Fruit fly (Drosophila melanogaster) whole organism, embryonic: Measurements from ENCODE around the gene CG8051.

Experiments
- Abd-B ChIP-seq: fragments of 200-800 bp; sonication (Bioruptor generic); optimal IDR thresholded peaks from 2 replicates; lab custom pipeline; 2018; ENCODE audit warnings: missing biosample characterization, mild to moderate bottlenecking, missing genetic modification characterization, moderate library complexity
- Asciz ChIP-seq: fragments of 200-800 bp; sonication (Bioruptor generic); optimal IDR thresholded peaks from 2 replicates; lab custom pipeline; 2017; ENCODE audit warnings: missing biosample characterization, mild to moderate bottlenecking, missing genetic modification characterization, missing genetic modification reagents
- B-H2 ChIP-seq: fragments of 200-800 bp; sonication (Bioruptor generic); optimal IDR thresholded peaks from 2 replicates; lab custom pipeline; 2018; ENCODE audit warnings: missing biosample characterization, mild to moderate bottlenecking, missing genetic modification characterization
- Bgb ChIP-seq: fragments of 200-800 bp; sonication (Bioruptor generic); IDR thresholded peaks from 2 replicates; pipeline ENCODE4 v1.3.6; 2022; ENCODE audit warnings: missing biosample characterization, missing genetic modification characterization; ENCODE audit not compliant: partially characterized antibody
- CG10274 ChIP-seq: fragments of 200-800 bp; sonication (Bioruptor generic); optimal IDR thresholded peaks from 3 replicates; lab custom pipeline; 2017; ENCODE audit warnings: missing biosample characterization, mild to moderate bottlenecking, missing genetic modification characterization
- CG10366 ChIP-seq: fragments of 200-800 bp; sonication (Bioruptor generic); IDR thresholded peaks from 2 replicates; pipeline ENCODE4 v1.3.6; 2022; ENCODE audit warnings: missing biosample characterization, missing genetic modification characterization
- CG10431 ChIP-seq: fragments of 200-800 bp; sonication (Bioruptor generic); optimal IDR thresholded peaks from 3 replicates; lab custom pipeline; 2018; ENCODE audit warnings: missing biosample characterization, mild to moderate bottlenecking, missing genetic modification characterization
- CG11695 ChIP-seq: fragments of 200-800 bp; sonication (Bioruptor generic); IDR thresholded peaks from 3 replicates; pipeline ENCODE4 v1.3.6; 2022; ENCODE audit warnings: missing biosample characterization, missing genetic modification characterization
- CG12236 ChIP-seq: fragments of 200-800 bp; sonication (Bioruptor generic); optimal IDR thresholded peaks from 2 replicates; lab custom pipeline; 2016; ENCODE audit warnings: missing biosample characterization, missing genetic modification characterization
- CG1603 ChIP-seq: fragments of 200-800 bp; sonication (Bioruptor generic); optimal IDR thresholded peaks from 2 replicates; lab custom pipeline; 2019; ENCODE audit warnings: missing biosample characterization, mild to moderate bottlenecking, missing genetic modification characterization, moderate library complexity
- CG16813 ChIP-seq: fragments of 200-800 bp; sonication (Bioruptor generic); IDR thresholded peaks from 3 replicates; pipeline ENCODE4 v1.3.6; 2022; ENCODE audit warnings: missing biosample characterization, missing genetic modification characterization; ENCODE audit not compliant: partially characterized antibody
- CG2120 ChIP-seq: fragments of 200-800 bp; sonication (Bioruptor generic); optimal IDR thresholded peaks from 3 replicates; lab custom pipeline; 2016; ENCODE audit warnings: missing biosample characterization, missing genetic modification characterization
- CG32767 ChIP-seq: fragments of 200-800 bp; sonication (Bioruptor generic); IDR thresholded peaks from 2 replicates; pipeline ENCODE4 v1.3.6; 2022; ENCODE audit warnings: missing biosample characterization, missing genetic modification characterization
- CG3995 ChIP-seq: fragments of 200-800 bp; sonication (Bioruptor generic); optimal IDR thresholded peaks from 3 replicates; lab custom pipeline; 2016; ENCODE audit warnings: missing biosample characterization, missing genetic modification characterization
- CG6813 ChIP-seq: fragments of 200-800 bp; sonication (Bioruptor generic); optimal IDR thresholded peaks from 2 replicates; lab custom pipeline; 2017; ENCODE audit warnings: missing biosample characterization, missing genetic modification characterization, mild to moderate bottlenecking, moderate library complexity, missing genetic modification reagents
- CG8089 ChIP-seq: fragments of 200-800 bp; sonication (Bioruptor generic); optimal IDR thresholded peaks from 3 replicates; lab custom pipeline; 2016; ENCODE audit warnings: missing biosample characterization, missing genetic modification characterization
- CG8359 ChIP-seq: fragments of 200-800 bp; sonication (Bioruptor generic); optimal IDR thresholded peaks from 2 replicates; lab custom pipeline; 2017; ENCODE audit warnings: missing biosample characterization, mild to moderate bottlenecking, missing genetic modification characterization, borderline replicate concordance
- CG8388 ChIP-seq: fragments of 200-800 bp; sonication (Bioruptor generic); optimal IDR thresholded peaks from 2 replicates; lab custom pipeline; 2019; ENCODE audit warnings: missing biosample characterization, mild to moderate bottlenecking, missing genetic modification characterization, moderate library complexity
- CG8765 ChIP-seq: fragments of 200-800 bp; sonication (Bioruptor generic); IDR thresholded peaks from 2 replicates; pipeline ENCODE4 v1.3.6; 2022; ENCODE audit warnings: missing biosample characterization, missing genetic modification characterization
- CG9609 ChIP-seq: fragments of 200-800 bp; sonication (Bioruptor generic); optimal IDR thresholded peaks from 3 replicates; lab custom pipeline; 2016; ENCODE audit warnings: missing biosample characterization, missing genetic modification characterization
- CG9797 ChIP-seq: fragments of 200-800 bp; sonication (Bioruptor generic); optimal IDR thresholded peaks from 3 replicates; lab custom pipeline; 2018; ENCODE audit warnings: missing biosample characterization, mild to moderate bottlenecking, missing genetic modification characterization
- CG9817 ChIP-seq: fragments of 200-800 bp; sonication (Bioruptor generic); optimal IDR thresholded peaks from 2 replicates; lab custom pipeline; 2018; ENCODE audit warnings: missing biosample characterization, mild to moderate bottlenecking, missing genetic modification characterization, moderate library complexity
- D ChIP-seq, 2 experiments: fragments of 200-800 bp in 1 of 2; fragments of >200 bp in 1 of 2; sonication (Bioruptor generic) in 1 of 2; optimal IDR thresholded peaks; 2 replicates in 1 of 2; 3 replicates in 1 of 2; lab custom pipeline; 2017; ENCODE audit warnings: mild to moderate bottlenecking in 1 of 2, missing biosample characterization in 1 of 2, missing genetic modification characterization in 1 of 2, missing genetic modification reagents in 1 of 2
- Hr39 ChIP-seq: fragments of >200 bp; optimal IDR thresholded peaks from 2 replicates; lab custom pipeline; 2017
- NFAT ChIP-seq: fragments of 200-800 bp; sonication (Bioruptor generic); IDR thresholded peaks from 2 replicates; pipeline ENCODE4 v1.3.6; 2022; ENCODE audit warnings: missing biosample characterization, missing genetic modification characterization
- Oli ChIP-seq: fragments of 200-800 bp; sonication (Bioruptor generic); optimal IDR thresholded peaks from 2 replicates; lab custom pipeline; 2018; ENCODE audit warnings: missing biosample characterization, mild to moderate bottlenecking, missing genetic modification characterization, moderate library complexity
- Ptx1 ChIP-seq: fragments of 200-800 bp; sonication (Bioruptor generic); IDR thresholded peaks from 2 replicates; pipeline ENCODE4 v1.3.6; 2022; ENCODE audit warnings: missing biosample characterization, missing genetic modification characterization
- Six4 ChIP-seq: fragments of 200-800 bp; sonication (Bioruptor generic); optimal IDR thresholded peaks from 2 replicates; lab custom pipeline; 2016; ENCODE audit warnings: missing biosample characterization, missing genetic modification characterization
- Sox100B ChIP-seq: fragments of 200-800 bp; sonication (Bioruptor generic); optimal IDR thresholded peaks from 3 replicates; lab custom pipeline; 2018; ENCODE audit warnings: missing biosample characterization, mild to moderate bottlenecking, missing genetic modification characterization
- YL-1 ChIP-seq: fragments of 200-800 bp; sonication (Bioruptor generic); optimal IDR thresholded peaks from 3 replicates; lab custom pipeline; 2017; ENCODE audit warnings: missing biosample characterization, mild to moderate bottlenecking, missing genetic modification characterization
- ash1 ChIP-seq: fragments of 200-800 bp; sonication (Bioruptor generic); optimal IDR thresholded peaks from 2 replicates; lab custom pipeline; 2018; ENCODE audit warnings: missing biosample characterization, mild to moderate bottlenecking, missing genetic modification characterization
- bigmax ChIP-seq: fragments of 200-800 bp; sonication (Bioruptor generic); optimal IDR thresholded peaks from 2 replicates; lab custom pipeline; 2018; ENCODE audit warnings: missing biosample characterization, mild to moderate bottlenecking, missing genetic modification characterization
- cwo ChIP-seq: fragments of 200-800 bp; sonication (Bioruptor generic); optimal IDR thresholded peaks from 3 replicates; lab custom pipeline; 2017; ENCODE audit warnings: missing biosample characterization, missing genetic modification characterization, mild to moderate bottlenecking, moderate library complexity, missing genetic modification reagents
- dm ChIP-seq: fragments of 200-800 bp; sonication (Bioruptor generic); optimal IDR thresholded peaks from 3 replicates; lab custom pipeline; 2016; ENCODE audit warnings: missing biosample characterization, missing genetic modification characterization
- ems ChIP-seq: fragments of 200-800 bp; sonication (Bioruptor generic); optimal IDR thresholded peaks from 3 replicates; lab custom pipeline; 2016; ENCODE audit warnings: missing biosample characterization, missing genetic modification characterization
- ewg ChIP-seq: fragments of 200-800 bp; sonication (Bioruptor generic); optimal IDR thresholded peaks from 3 replicates; lab custom pipeline; 2017; ENCODE audit warnings: mild to moderate bottlenecking, missing biosample characterization, missing genetic modification reagents, missing genetic modification characterization
- eyg ChIP-seq: fragments of 200-800 bp; sonication (Bioruptor generic); optimal IDR thresholded peaks from 3 replicates; lab custom pipeline; 2016; ENCODE audit warnings: missing biosample characterization, missing genetic modification characterization
- hbn ChIP-seq: fragments of 200-800 bp; sonication (Bioruptor generic); IDR thresholded peaks from 2 replicates; pipeline ENCODE4 v1.3.6; 2022; ENCODE audit warnings: missing biosample characterization, missing genetic modification characterization; ENCODE audit not compliant: partially characterized antibody
- nerfin-1 ChIP-seq: fragments of 200-800 bp; sonication (Bioruptor generic); optimal IDR thresholded peaks from 3 replicates; lab custom pipeline; 2019; ENCODE audit warnings: missing biosample characterization, mild to moderate bottlenecking, missing genetic modification characterization, moderate library complexity
- rib ChIP-seq: fragments of 200-800 bp; sonication (Bioruptor generic); IDR thresholded peaks from 2 replicates; pipeline ENCODE4 v1.3.6; 2022; ENCODE audit warnings: missing biosample characterization, missing genetic modification characterization
- sd ChIP-seq: fragments of 200-800 bp; sonication (Bioruptor generic); optimal IDR thresholded peaks from 3 replicates; lab custom pipeline; 2018; ENCODE audit warnings: missing biosample characterization, mild to moderate bottlenecking, missing genetic modification characterization, moderate library complexity
- sug ChIP-seq: fragments of 200-800 bp; optimal IDR thresholded peaks from 2 replicates; lab custom pipeline; 2019; ENCODE audit warnings: missing biosample characterization, mild to moderate bottlenecking, missing genetic modification characterization, moderate library complexity
- tio ChIP-seq: fragments of 200-800 bp; sonication (Bioruptor generic); optimal IDR thresholded peaks from 2 replicates; lab custom pipeline; 2017; ENCODE audit warnings: missing biosample characterization, missing genetic modification characterization, inconsistent platforms
- tna ChIP-seq: fragments of 200-800 bp; sonication (Bioruptor generic); IDR thresholded peaks from 2 replicates; pipeline ENCODE4 v1.3.6; 2022; ENCODE audit warnings: missing biosample characterization, missing genetic modification characterization; ENCODE audit not compliant: partially characterized antibody
- vfl ChIP-seq: fragments of 200-800 bp; sonication (Bioruptor generic); optimal IDR thresholded peaks from 2 replicates; lab custom pipeline; 2016; ENCODE audit warnings: missing biosample characterization, missing genetic modification characterization
- vvl ChIP-seq: fragments of 200-800 bp; sonication (Bioruptor generic); IDR thresholded peaks from 2 replicates; pipeline ENCODE4 v1.3.6; 2022; ENCODE audit warnings: missing biosample characterization, missing genetic modification characterization
- wdn ChIP-seq: fragments of 200-800 bp; sonication (Bioruptor generic); IDR thresholded peaks from 2 replicates; pipeline ENCODE4 v1.3.6; 2022; ENCODE audit warnings: missing biosample characterization, missing genetic modification characterization
- zen2 ChIP-seq: fragments of 200-800 bp; sonication (Bioruptor generic); IDR thresholded peaks from 3 replicates; pipeline ENCODE4 v1.3.6; 2022; ENCODE audit warnings: missing biosample characterization, missing genetic modification characterization; ENCODE audit not compliant: partially characterized antibody

The CG8051 gene

DNA sequence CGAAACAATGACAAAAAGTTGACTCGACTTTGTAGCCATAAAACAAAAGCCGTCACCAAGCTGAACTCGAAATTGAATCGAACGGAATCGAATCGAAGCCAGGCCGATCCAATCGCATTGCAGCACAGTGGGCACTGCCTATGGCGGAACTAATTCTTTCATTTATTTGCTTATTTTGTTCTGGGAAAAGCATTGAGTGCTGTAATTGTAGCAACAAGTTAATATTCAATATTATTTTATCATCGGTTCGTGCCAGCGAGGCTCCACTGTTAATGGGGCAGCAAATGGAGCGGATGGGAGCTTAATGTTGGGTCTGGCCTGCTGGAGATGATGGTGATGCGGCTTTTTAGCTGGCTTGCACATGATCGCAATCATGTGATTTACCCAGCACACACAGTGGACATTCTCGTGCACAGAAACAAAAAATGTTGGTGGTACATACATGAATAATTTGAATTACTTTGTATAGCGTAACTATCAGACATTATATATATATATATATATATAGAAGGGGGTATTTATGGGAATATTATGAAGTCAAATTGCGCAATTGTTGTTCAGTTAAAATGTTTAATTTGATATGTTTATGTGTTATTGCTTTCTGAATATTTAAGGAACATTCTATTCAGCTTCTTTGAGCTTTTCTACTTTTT is 18.3 kb downstream of the CG8051 start (continued):
- TF ChIP-seq CG9817 (tag; lab: Kevin White, UChicago) (peak; percentile 89), CG2120 (GFP tag; lab: Kevin White, UChicago) (peak; percentile 70), Asciz (GFP tag; lab: Kevin White, UChicago) (peak; percentile 76), eyg (peak; percentile 72), CG16813 (GFP tag; lab: Robert Waterston, UW) (no peak), CG9797 (no peak), dm (GFP tag; lab: Kevin White, UChicago) (peak; percentile 62), ash1 (GFP tag; lab: Kevin White, UChicago) (peak; percentile 24), YL-1 (GFP tag; lab: Kevin White, UChicago) (peak; percentile 19), CG8388 (GFP tag; lab: Kevin White, UChicago) (peak; percentile 86), CG32767 (GFP tag; lab: Robert Waterston, UW) (peak; percentile 77), cwo (peak; percentile 70), vvl (peak; percentile 98), zen2 (no peak), CG8765 (GFP tag; lab: Robert Waterston, UW) (peak; percentile 14; the same call in 1 of the 2 replicates), CG12236 (GFP tag; lab: Kevin White, UChicago) (peak; percentile 57), Six4 (GFP tag; lab: Kevin White, UChicago) (peak; percentile 82), Oli (peak; percentile 89), Ptx1 (peak; percentile 94), CG10274 (peak; percentile 57), rib (GFP tag; lab: Robert Waterston, UW) (0 out of 2 replicates have a peak, but pooled peaks have one; percentile 25), Sox100B (GFP tag; lab: Kevin White, UChicago) (peak; percentile 78), sug (tag; lab: Kevin White, UChicago) (peak; percentile 72), CG10431 (peak; percentile 34), CG6813 (GFP tag; lab: Kevin White, UChicago) (peak; percentile 82), Bgb (GFP tag; lab: Robert Waterston, UW) (no peak), B-H2 (GFP tag; lab: Kevin White, UChicago) (peak; percentile 21), ewg (peak; percentile 79), nerfin-1 (tag; lab: Kevin White, UChicago) (peak; percentile 83), CG11695 (GFP tag; lab: Robert Waterston, UW) (peak; percentile 84), D (optimal IDR thresholded peaks at IDR 0.05; lab: Kevin White, UChicago) (no peak), D (GFP tag; optimal IDR thresholded peaks at IDR 0.05; lab: Kevin White, UChicago) (peak; percentile 77), NFAT (GFP tag; lab: Robert Waterston, UW) (peak; percentile 79), sd (peak; percentile 68), tio (GFP tag; lab: Kevin White, UChicago) (peak; percentile 63), CG9609 (GFP tag; lab: Kevin White, UChicago) (peak; percentile 85), hbn (no peak), wdn (GFP tag; lab: Robert Waterston, UW) (peak; percentile 73), CG3995 (peak; percentile 5), bigmax (GFP tag; lab: Kevin White, UChicago) (no peak), ems (GFP tag; lab: Kevin White, UChicago) (peak; percentile 89), CG10366 (GFP tag; lab: Robert Waterston, UW) (peak; percentile 93), CG8359 (GFP tag; lab: Kevin White, UChicago) (peak; percentile 72), vfl (GFP tag; lab: Kevin White, UChicago) (peak; percentile 41), Hr39 (lab: Kevin White, UChicago) (no peak), tna (GFP tag; lab: Robert Waterston, UW) (no peak), CG8089 (GFP tag; lab: Kevin White, UChicago) (peak; percentile 84), CG1603 (tag; lab: Kevin White, UChicago) (peak; percentile 96), Abd-B (GFP tag; lab: Kevin White, UChicago) (peak; percentile 85)
